Fruit fly (Drosophila melanogaster): ENCODE results near the gene mRpS34.

mRpS34 gene

DNA sequence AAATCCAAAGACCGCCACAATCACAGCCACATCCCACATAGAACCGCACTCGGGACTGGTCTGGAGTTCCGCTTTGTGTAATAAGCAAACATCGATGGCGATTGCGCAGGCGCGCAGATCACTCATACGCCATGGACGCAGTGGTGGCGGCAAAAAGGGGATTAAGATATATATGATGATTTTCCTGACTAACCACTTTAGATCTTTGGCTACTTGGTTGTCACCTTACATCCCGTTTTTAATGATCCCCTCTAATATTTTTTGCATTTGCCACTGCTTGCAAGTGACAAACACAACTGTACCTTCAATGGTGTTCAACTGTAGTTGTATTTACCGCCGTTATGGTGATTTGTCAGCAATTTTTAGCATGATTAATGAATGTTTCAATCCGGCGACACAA lies 37.9 kb upstream of the mRpS34 start (continued):
- TF ChIP-seq Dip3 (GFP tag; optimal IDR thresholded peaks at IDR 0.05) = peak; percentile 5
- TF ChIP-seq fd102C (GFP tag; optimal IDR thresholded peaks at IDR 0.05) = no peak
- TF ChIP-seq E2f2 (GFP tag; IDR thresholded peaks at IDR 0.05) = no peak
- no peak for TF ChIP-seq en (GFP tag; optimal IDR thresholded peaks at IDR 0.05)
- no peak for TF ChIP-seq CG14441 (GFP tag; IDR thresholded peaks at IDR 0.05)
- TF ChIP-seq CG8290 (GFP tag; optimal IDR thresholded peaks at IDR 0.05) = no peak
- TF ChIP-seq CG8290 (tag; optimal IDR thresholded peaks at IDR 0.05) = peak in 1 of 2 experiments; percentile 69
- no peak for TF ChIP-seq chn (GFP tag; optimal IDR thresholded peaks at IDR 0.05)
- TF ChIP-seq CG2678 (tag; optimal IDR thresholded peaks at IDR 0.05) = no peak
- no peak for TF ChIP-seq Atf-2 (GFP tag; optimal IDR thresholded peaks at IDR 0.05)
- TF ChIP-seq CG12104 (GFP tag; optimal IDR thresholded peaks at IDR 0.05) = no peak
- no peak for TF ChIP-seq CG14050 (GFP tag; IDR thresholded peaks at IDR 0.05)
- TF ChIP-seq Ptx1 (GFP tag; IDR thresholded peaks at IDR 0.05) = 0 out of 2 replicates have a peak, but pooled peaks have one; percentile 13
- no peak for TF ChIP-seq Atf6 (GFP tag; IDR thresholded peaks at IDR 0.05)
- TF ChIP-seq Xrp1 (GFP tag; IDR thresholded peaks at IDR 0.05) = no peak
- peak; percentile 40 for TF ChIP-seq her (GFP tag; optimal IDR thresholded peaks at IDR 0.05)
- peak; percentile 86 for TF ChIP-seq Med (GFP tag)
- TF ChIP-seq Dll (GFP tag; IDR thresholded peaks at IDR 0.05; ENCODE audit: partially characterized antibody) = no peak
- TF ChIP-seq Drgx (GFP tag; IDR thresholded peaks at IDR 0.05) = peak; percentile 86
- no peak for TF ChIP-seq MESR4 (GFP tag; optimal IDR thresholded peaks at IDR 0.05)
- 0 out of 3 replicates have a peak, but pooled peaks have one; percentile 50 for TF ChIP-seq CG11456 (GFP tag; IDR thresholded peaks at IDR 0.05)
- TF ChIP-seq bowl (GFP tag; IDR thresholded peaks at IDR 0.05) = no peak
- TF ChIP-seq HLH3B (GFP tag; IDR thresholded peaks at IDR 0.05) = peak; percentile 25; the same call in 1 of the 2 replicates
- no peak for TF ChIP-seq Camta (GFP tag; optimal IDR thresholded peaks at IDR 0.05)
- TF ChIP-seq ken (GFP tag; IDR thresholded peaks at IDR 0.05) = no peak
- no peak for TF ChIP-seq CG8478 (optimal IDR thresholded peaks at IDR 0.05)
- 0 out of 2 replicates have a peak, but pooled peaks have one; percentile 11 for TF ChIP-seq CG7372 (GFP tag; IDR thresholded peaks at IDR 0.05)
- TF ChIP-seq sc (optimal IDR thresholded peaks at IDR 0.05) = no peak
- TF ChIP-seq sc (GFP tag; optimal IDR thresholded peaks at IDR 0.05) = no peak
- TF ChIP-seq wdn (GFP tag; IDR thresholded peaks at IDR 0.05) = peak; percentile 53; the same call in 1 of the 2 replicates
- no peak for TF ChIP-seq NFAT (GFP tag; IDR thresholded peaks at IDR 0.05)
- TF ChIP-seq CG7987 (GFP tag; optimal IDR thresholded peaks at IDR 0.05) = no peak
- TF ChIP-seq Sin3A (optimal IDR thresholded peaks at IDR 0.05) = no peak
- TF ChIP-seq Rfx (GFP tag; IDR thresholded peaks at IDR 0.05) = peak; percentile 71
- no peak for TF ChIP-seq dimm (GFP tag; IDR thresholded peaks at IDR 0.05)
- no peak for TF ChIP-seq shn (GFP tag; optimal IDR thresholded peaks at IDR 0.05)
- TF ChIP-seq hbn (GFP tag; IDR thresholded peaks at IDR 0.05; ENCODE audit: partially characterized antibody) = no peak
- TF ChIP-seq gem (tag; optimal IDR thresholded peaks at IDR 0.05) = peak; percentile 35
- 0 out of 4 replicates have a peak, but pooled peaks have one; percentile 24 for TF ChIP-seq chinmo (GFP tag; IDR thresholded peaks at IDR 0.05; ENCODE audit: partially characterized antibody)
- no peak for TF ChIP-seq Taf1 (GFP tag; IDR thresholded peaks at IDR 0.05)
- TF ChIP-seq Trl (optimal IDR thresholded peaks at IDR 0.05) = no peak
- TF ChIP-seq Trl (GFP tag; optimal IDR thresholded peaks at IDR 0.05) = peak; percentile 38
- TF ChIP-seq CG4617 (GFP tag; optimal IDR thresholded peaks at IDR 0.05; ENCODE audit: borderline replicate concordance) = no peak
- no peak for TF ChIP-seq ato (GFP tag; IDR thresholded peaks at IDR 0.05; ENCODE audit: partially characterized antibody)
- TF ChIP-seq MBD-R2 (GFP tag; IDR thresholded peaks at IDR 0.05) = no peak
- TF ChIP-seq C15 (GFP tag; IDR thresholded peaks at IDR 0.05) = no peak
- no peak for TF ChIP-seq chm (GFP tag; IDR thresholded peaks at IDR 0.05)
- peak; percentile 37 for TF ChIP-seq org-1 (GFP tag; optimal IDR thresholded peaks at IDR 0.05)
- no peak for TF ChIP-seq BtbVII (GFP tag; optimal IDR thresholded peaks at IDR 0.05)
